Worm (Caenorhabditis elegans): ENCODE measurements around the gene T23B12.6.

DNA sequence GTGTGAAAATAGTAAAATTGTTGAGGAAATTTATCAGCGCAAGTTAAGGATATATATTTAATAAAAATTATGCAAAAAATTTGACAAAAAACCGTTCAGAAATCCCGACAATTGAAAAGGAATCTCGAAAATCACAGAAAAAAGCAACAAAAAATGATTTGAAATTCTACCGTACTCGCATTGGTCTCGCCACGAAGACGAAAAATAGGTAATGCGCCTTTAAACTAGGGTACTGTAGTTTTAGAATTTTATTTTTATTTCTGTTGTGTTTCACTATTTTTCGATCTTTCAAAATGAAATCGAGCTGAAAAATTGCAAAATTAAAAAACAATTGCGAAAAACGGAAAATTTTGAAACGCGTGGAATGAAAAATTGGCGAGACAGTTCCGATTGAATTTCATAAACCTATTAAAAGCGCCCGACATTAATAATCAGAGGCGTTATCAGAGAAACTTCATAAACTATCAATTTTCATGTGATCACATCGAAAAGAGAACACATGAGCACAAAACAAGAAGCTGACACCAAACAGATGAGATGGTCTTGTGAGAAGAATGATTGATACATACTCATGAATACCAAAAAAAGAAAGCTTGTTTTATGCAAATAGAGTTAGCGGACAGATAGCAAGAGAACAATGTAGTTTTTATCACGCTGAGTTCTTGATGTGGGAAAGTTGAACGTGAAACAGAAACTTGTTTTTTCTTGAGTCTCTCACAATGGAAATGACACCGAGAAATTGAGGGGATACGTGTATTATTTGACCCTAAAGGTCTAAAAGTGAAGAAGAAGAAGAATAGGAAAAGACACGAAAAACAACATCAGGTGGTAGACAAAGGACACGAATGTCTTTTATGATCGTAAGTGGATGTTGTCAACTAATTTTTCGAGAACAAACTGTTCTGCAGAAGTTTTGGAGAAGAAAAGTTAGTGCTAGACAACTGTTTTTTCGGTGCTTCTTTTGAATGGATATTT, 35.1 kb downstream of the T23B12.6 start:
- TF ChIP-seq elt-2 (tag; optimal IDR thresholded peaks at IDR 0.05) = no peak
- TF ChIP-seq pqm-1 (tag; optimal IDR thresholded peaks at IDR 0.05) = no peak

Measured in whole organism, late embryonic.